Worm (Caenorhabditis elegans) whole organism, midembryonic: Measurements from ENCODE around the gene cyp-35A2.

Experiments used
- flt-1 ChIP-seq: fragments of 200-800 bp; sonication (Bioruptor generic); IDR thresholded peaks from 2 replicates; pipeline ENCODE4 v1.3.6; 2022; ENCODE audit warnings: missing genetic modification characterization, missing compliant biosample characterization
- tab-1 ChIP-seq: fragments of 200-800 bp; sonication (Bioruptor generic); IDR thresholded peaks from 2 replicates; pipeline ENCODE4 v1.3.6; 2022; ENCODE audit warnings: missing genetic modification characterization, missing compliant biosample characterization

ce11 chrV:7409599-7409998 is 45.6 kb upstream of the cyp-35A2 start, which contains the start of gene R13D7.2:
- no peak for TF ChIP-seq flt-1
- TF ChIP-seq tab-1 (GFP tag; lab: Robert Waterston, UW), result no peak
